Worm (Caenorhabditis elegans) whole organism, L3 larva: ENCODE measurements around the gene srbc-23.
"Not testable (repeated sequence)": the region's sequence is repeated elsewhere in the genome, so short reads cannot be mapped to it uniquely, and the experiment has no call there.

Experiments used
- ZK546.5 ChIP-seq: sonication (generic microtip); optimal IDR thresholded peaks from 2 replicates; lab custom pipeline; 2017; ENCODE audit warnings: missing biosample characterization, missing genetic modification characterization
- aly-2 ChIP-seq: fragments of 150-350 bp; optimal IDR thresholded peaks from 2 replicates; lab custom pipeline; 2014; ENCODE audit warnings: missing biosample characterization, missing genetic modification characterization
- ceh-28 ChIP-seq: fragments of 150-350 bp; optimal IDR thresholded peaks from 2 replicates; lab custom pipeline; 2014; ENCODE audit warnings: missing biosample characterization, missing genetic modification reagents, missing genetic modification characterization
- ceh-9 ChIP-seq: sonication (generic microtip); optimal IDR thresholded peaks from 2 replicates; lab custom pipeline; 2018; ENCODE audit warnings: missing biosample characterization, missing genetic modification characterization
- egl-5 ChIP-seq: fragments of 150-350 bp; optimal IDR thresholded peaks from 2 replicates; lab custom pipeline; 2017; ENCODE audit warnings: missing biosample characterization, missing genetic modification reagents, missing genetic modification characterization, inconsistent platforms
- elt-1 ChIP-seq: fragments of 150-350 bp; optimal IDR thresholded peaks from 2 replicates; lab custom pipeline; 2014; ENCODE audit warnings: missing biosample characterization, missing genetic modification characterization
- elt-2 ChIP-seq: sonication (generic microtip); optimal IDR thresholded peaks from 2 replicates; lab custom pipeline; 2016; ENCODE audit warnings: missing genetic modification reagents, mild to moderate bottlenecking, missing genetic modification characterization, missing compliant biosample characterization
- eor-1 ChIP-seq, 2 experiments: fragments of 150-350 bp; optimal IDR thresholded peaks; 2 replicates each; lab custom pipeline; 2014 to 2018; ENCODE audit warnings: missing biosample characterization in 2 of 2, missing genetic modification characterization in 2 of 2
- fkh-10 ChIP-seq: sonication (generic microtip); optimal IDR thresholded peaks from 2 replicates; lab custom pipeline; 2017; ENCODE audit warnings: missing biosample characterization, missing genetic modification reagents, missing genetic modification characterization
- fos-1 ChIP-seq: fragments of 150-350 bp; optimal IDR thresholded peaks from 2 replicates; lab custom pipeline; 2014; ENCODE audit warnings: missing biosample characterization, missing genetic modification characterization
- hmg-11 ChIP-seq: sonication (generic microtip); optimal IDR thresholded peaks from 2 replicates; lab custom pipeline; 2016; ENCODE audit warnings: missing genetic modification characterization, missing compliant biosample characterization
- lin-15B ChIP-seq: fragments of 150-350 bp; optimal IDR thresholded peaks from 2 replicates; lab custom pipeline; 2014; ENCODE audit warnings: missing biosample characterization, missing genetic modification characterization
- lin-39 ChIP-seq: fragments of 150-350 bp; optimal IDR thresholded peaks from 2 replicates; lab custom pipeline; 2018; ENCODE audit warnings: missing biosample characterization, missing genetic modification reagents, missing genetic modification characterization
- lsy-12 ChIP-seq: sonication (generic microtip); optimal IDR thresholded peaks from 2 replicates; lab custom pipeline; 2016; ENCODE audit warnings: mild to moderate bottlenecking, missing genetic modification characterization, missing compliant biosample characterization
- nfya-1 ChIP-seq: sonication (generic microtip); optimal IDR thresholded peaks from 2 replicates; lab custom pipeline; 2017; ENCODE audit warnings: missing genetic modification characterization, mild to moderate bottlenecking, missing compliant biosample characterization, antibody characterized with exemption, moderate library complexity; ENCODE audit not compliant: insufficient read depth
- nhr-23 ChIP-seq: fragments of 150-350 bp; optimal IDR thresholded peaks from 2 replicates; lab custom pipeline; 2014; ENCODE audit warnings: missing biosample characterization, missing genetic modification reagents, missing genetic modification characterization
- nhr-237 ChIP-seq: fragments of 150-350 bp; optimal IDR thresholded peaks from 2 replicates; lab custom pipeline; 2014; ENCODE audit warnings: missing biosample characterization, missing genetic modification characterization
- nhr-25 ChIP-seq: sonication (generic microtip); optimal IDR thresholded peaks from 2 replicates; lab custom pipeline; 2017; ENCODE audit warnings: missing biosample characterization, missing genetic modification characterization
- nhr-28 ChIP-seq: fragments of 150-350 bp; optimal IDR thresholded peaks from 2 replicates; lab custom pipeline; 2014; ENCODE audit warnings: missing biosample characterization, missing genetic modification characterization
- nhr-43 ChIP-seq: sonication (generic microtip); optimal IDR thresholded peaks from 2 replicates; lab custom pipeline; 2016; ENCODE audit warnings: mild to moderate bottlenecking, missing genetic modification characterization, missing compliant biosample characterization; ENCODE audit not compliant: poor library complexity, severe bottlenecking
- nhr-67 ChIP-seq: fragments of 150-350 bp; optimal IDR thresholded peaks from 2 replicates; lab custom pipeline; 2014; ENCODE audit warnings: missing biosample characterization, missing genetic modification characterization
- nhr-76 ChIP-seq: fragments of 150-350 bp; sonication (generic microtip); optimal IDR thresholded peaks from 5 replicates; lab custom pipeline; 2014; ENCODE audit warnings: missing biosample characterization, missing genetic modification characterization
- nhr-77 ChIP-seq: fragments of 150-350 bp; optimal IDR thresholded peaks from 2 replicates; lab custom pipeline; 2014; ENCODE audit warnings: missing biosample characterization, missing genetic modification characterization
- pha-4 ChIP-seq: fragments of 150-350 bp; optimal IDR thresholded peaks from 2 replicates; lab custom pipeline; 2014; ENCODE audit warnings: missing biosample characterization, missing genetic modification reagents, missing genetic modification characterization
- sea-2 ChIP-seq: fragments of 150-350 bp; sonication (generic microtip); optimal IDR thresholded peaks from 4 replicates; lab custom pipeline; 2014; ENCODE audit warnings: missing biosample characterization, missing genetic modification reagents, missing genetic modification characterization
- tbx-2 ChIP-seq: sonication (generic microtip); optimal IDR thresholded peaks from 2 replicates; lab custom pipeline; 2016; ENCODE audit warnings: mild to moderate bottlenecking, missing genetic modification characterization, missing compliant biosample characterization
- unc-62 ChIP-seq: fragments of 150-350 bp; sonication (generic microtip); optimal IDR thresholded peaks from 4 replicates; lab custom pipeline; 2014; ENCODE audit warnings: missing biosample characterization, missing genetic modification reagents, missing genetic modification characterization
- zag-1 ChIP-seq: fragments of 150-350 bp; optimal IDR thresholded peaks from 2 replicates; lab custom pipeline; 2014; ENCODE audit warnings: missing biosample characterization, missing genetic modification characterization
- ztf-11 ChIP-seq: fragments of 150-350 bp; optimal IDR thresholded peaks from 2 replicates; lab custom pipeline; 2014; ENCODE audit warnings: missing biosample characterization, missing genetic modification characterization

Gene srbc-23

ce11 chrV:2144408-2144807, 9.0 kb upstream of the srbc-23 start, which contains the start of gene F22F7.12:
F22F7.12 (minus strand) TSS chrV:2144508.
- not testable (repeated sequence) for TF ChIP-seq sea-2; ztf-11; fos-1 (tag; lab: Kevin White, UChicago)

ce11 chrV:2146044-2146443, 7.3 kb upstream of the srbc-23 start, which contains the start of gene str-52:
str-52 (minus strand) TSS chrV:2146144.
- TF ChIP-seq ztf-11: no peak
- no peak for TF ChIP-seq zag-1 (tag; lab: Kevin White, UChicago)
- no peak for TF ChIP-seq unc-62 (GFP tag; lab: Kevin White, UChicago)
- TF ChIP-seq ceh-9 (tag; lab: Kevin White, UChicago): no peak

- TF ChIP-seq ceh-9 (tag; lab: Kevin White, UChicago) (no peak), lin-15B (tag; lab: Kevin White, UChicago) (no peak), nhr-67 (tag; lab: Kevin White, UChicago) (no peak), nhr-43 (tag; lab: Kevin White, UChicago) (no peak), eor-1 (tag; optimal IDR thresholded peaks at IDR 0.05; lab: Kevin White, UChicago) (no peak)
Measured at ce11 chrV:2146795-2147194, 6.6 kb upstream of the srbc-23 start, which contains the start of gene srbc-20. srbc-20 (plus strand) TSS chrV:2147095.

ce11 chrV:2149432-2149831, 3.9 kb upstream of the srbc-23 start, which contains the start of gene C45H4.21:
C45H4.21 (minus strand) TSS chrV:2149532.
- TF ChIP-seq nhr-28 (tag; lab: Kevin White, UChicago) (no peak), ZK546.5 (no peak), ceh-9 (tag; lab: Kevin White, UChicago) (no peak), zag-1 (tag; lab: Kevin White, UChicago) (no peak), nhr-77 (tag; lab: Kevin White, UChicago) (no peak), fos-1 (tag; lab: Kevin White, UChicago) (no peak), aly-2 (tag; lab: Kevin White, UChicago) (no peak), nhr-43 (tag; lab: Kevin White, UChicago) (no peak)

- TF ChIP-seq elt-1 (tag; lab: Kevin White, UChicago) (no peak), lsy-12 (tag; lab: Kevin White, UChicago) (no peak), nhr-23 (tag; lab: Kevin White, UChicago) (no peak), ceh-9 (tag; lab: Kevin White, UChicago) (no peak), nhr-237 (no peak)
Measured at ce11 chrV:2150876-2151275, 2.5 kb upstream of the srbc-23 start, which contains the start of gene C45H4.13. C45H4.13 (minus strand) TSS chrV:2150976.

ce11 chrV:2151458-2151857, 1.9 kb upstream of the srbc-23 start, which contains the start of gene srbc-24:
srbc-24 (plus strand) TSS chrV:2151758.
- TF ChIP-seq hmg-11 (tag; lab: Kevin White, UChicago): no peak

- no peak for TF ChIP-seq nhr-43 (tag; lab: Kevin White, UChicago)
- no peak for TF ChIP-seq lsy-12 (tag; lab: Kevin White, UChicago)
- TF ChIP-seq nhr-25: no peak
- TF ChIP-seq nhr-77 (tag; lab: Kevin White, UChicago): no peak
- no peak for TF ChIP-seq egl-5 (tag; lab: Kevin White, UChicago)
Measured at ce11 chrV:2155232-2155631, 1.9 kb downstream of the srbc-23 start, which contains the start of gene srbc-21. srbc-21 (plus strand) TSS chrV:2155532.

- TF ChIP-seq nhr-25: no peak
- no peak for TF ChIP-seq nhr-77 (tag; lab: Kevin White, UChicago)
- no peak for TF ChIP-seq nhr-67 (tag; lab: Kevin White, UChicago)
- TF ChIP-seq nhr-28 (tag; lab: Kevin White, UChicago): no peak
- TF ChIP-seq egl-5 (tag; lab: Kevin White, UChicago): no peak
- no peak for TF ChIP-seq nfya-1 (tag; lab: Kevin White, UChicago)
- no peak for TF ChIP-seq tbx-2 (tag; lab: Kevin White, UChicago)
- TF ChIP-seq eor-1 (tag; optimal IDR thresholded peaks at IDR 0.05; lab: Kevin White, UChicago): no peak
- no peak for TF ChIP-seq fkh-10 (GFP tag; lab: Kevin White, UChicago)
- TF ChIP-seq nhr-76 (tag; lab: Kevin White, UChicago): no peak
- no peak for TF ChIP-seq pha-4 (tag; lab: Kevin White, UChicago)
- no peak for TF ChIP-seq ceh-28 (tag; lab: Kevin White, UChicago)
- no peak for TF ChIP-seq elt-2 (tag; lab: Kevin White, UChicago)
- TF ChIP-seq unc-62 (GFP tag; lab: Kevin White, UChicago): no peak
- TF ChIP-seq ZK546.5: no peak
- TF ChIP-seq lin-15B (tag; lab: Kevin White, UChicago): no peak
- no peak for TF ChIP-seq lin-39 (tag; lab: Kevin White, UChicago)
- no peak for TF ChIP-seq ztf-11
- TF ChIP-seq, all 47 proteins: peak for 0
Measured at ce11 chrV:2156830-2157229, 3.5 kb downstream of the srbc-23 start, which contains the start of gene srbc-22. srbc-22 (plus strand) TSS chrV:2157130.
